Fruit fly (Drosophila melanogaster) whole organism, embryonic: ENCODE data around the gene Tsr1.
A peak's percentile ranks its signal among the peaks of the same experiment; 100 is the strongest.

Experiments
- Ada2b ChIP-seq: fragments of 200-800 bp; sonication (Bioruptor generic); IDR thresholded peaks from 2 replicates; pipeline ENCODE4 v1.3.6; 2022; ENCODE audit warnings: missing biosample characterization, missing genetic modification characterization
- CG10209 ChIP-seq: fragments of 200-800 bp; sonication (Bioruptor generic); optimal IDR thresholded peaks from 3 replicates; lab custom pipeline; 2017; ENCODE audit warnings: missing biosample characterization, mild to moderate bottlenecking, missing genetic modification characterization, missing genetic modification reagents
- CG1024 ChIP-seq: fragments of 200-800 bp; sonication (Bioruptor generic); IDR thresholded peaks from 2 replicates; pipeline ENCODE4 v1.3.6; 2022; ENCODE audit warnings: missing biosample characterization, missing genetic modification characterization
- CG11504 ChIP-seq: fragments of 200-800 bp; sonication (Bioruptor generic); optimal IDR thresholded peaks from 3 replicates; lab custom pipeline; 2019; ENCODE audit warnings: missing biosample characterization, mild to moderate bottlenecking, missing genetic modification characterization, moderate library complexity
- CG11695 ChIP-seq: fragments of 200-800 bp; sonication (Bioruptor generic); IDR thresholded peaks from 3 replicates; pipeline ENCODE4 v1.3.6; 2022; ENCODE audit warnings: missing biosample characterization, missing genetic modification characterization
- CG11696 ChIP-seq: fragments of 200-800 bp; sonication (Bioruptor generic); IDR thresholded peaks from 2 replicates; pipeline ENCODE4 v1.3.6; 2022; ENCODE audit warnings: missing biosample characterization, missing genetic modification characterization
- CG12769 ChIP-seq: fragments of 200-800 bp; sonication (Bioruptor generic); optimal IDR thresholded peaks from 2 replicates; lab custom pipeline; 2019; ENCODE audit warnings: missing biosample characterization, mild to moderate bottlenecking, missing genetic modification characterization, moderate library complexity
- CG13123 ChIP-seq: fragments of 200-800 bp; sonication (Bioruptor generic); optimal IDR thresholded peaks from 2 replicates; lab custom pipeline; 2016; ENCODE audit warnings: missing biosample characterization, missing genetic modification characterization
- CG13775 ChIP-seq: fragments of 200-800 bp; sonication (Bioruptor generic); optimal IDR thresholded peaks from 3 replicates; lab custom pipeline; 2017; ENCODE audit warnings: missing biosample characterization, mild to moderate bottlenecking, missing genetic modification characterization
- CG17385 ChIP-seq: fragments of 200-800 bp; sonication (Bioruptor generic); optimal IDR thresholded peaks from 3 replicates; lab custom pipeline; 2018; ENCODE audit warnings: missing biosample characterization, mild to moderate bottlenecking, missing genetic modification characterization
- CG2120 ChIP-seq: fragments of 200-800 bp; sonication (Bioruptor generic); optimal IDR thresholded peaks from 3 replicates; lab custom pipeline; 2016; ENCODE audit warnings: missing biosample characterization, missing genetic modification characterization
- CG30020 ChIP-seq: fragments of 200-800 bp; optimal IDR thresholded peaks from 2 replicates; lab custom pipeline; 2019; ENCODE audit warnings: missing biosample characterization, mild to moderate bottlenecking, missing genetic modification characterization, moderate library complexity
- CG34376 ChIP-seq: fragments of 200-800 bp; sonication (Bioruptor generic); optimal IDR thresholded peaks from 2 replicates; lab custom pipeline; 2018; ENCODE audit warnings: missing biosample characterization, mild to moderate bottlenecking, missing genetic modification characterization
- CG34422 ChIP-seq: fragments of 200-800 bp; sonication (Bioruptor generic); IDR thresholded peaks from 3 replicates; pipeline ENCODE4 v1.3.6; 2022; ENCODE audit warnings: missing biosample characterization, missing genetic modification characterization
- CG4328 ChIP-seq: fragments of 200-800 bp; sonication (Bioruptor generic); optimal IDR thresholded peaks from 3 replicates; lab custom pipeline; 2017; ENCODE audit warnings: missing biosample characterization, missing genetic modification reagents, missing genetic modification characterization
- CG4424 ChIP-seq: fragments of 200-800 bp; sonication (Bioruptor generic); optimal IDR thresholded peaks from 3 replicates; lab custom pipeline; 2016; ENCODE audit warnings: missing biosample characterization, missing genetic modification characterization
- CG5180 ChIP-seq: fragments of 200-800 bp; sonication (Bioruptor generic); optimal IDR thresholded peaks from 3 replicates; lab custom pipeline; 2017; ENCODE audit warnings: missing biosample characterization, missing genetic modification characterization, mild to moderate bottlenecking, moderate library complexity, missing genetic modification reagents
- CG6689 ChIP-seq: fragments of 200-800 bp; sonication (Bioruptor generic); IDR thresholded peaks from 2 replicates; pipeline ENCODE4 v1.3.6; 2022; ENCODE audit warnings: missing biosample characterization, missing genetic modification characterization
- CG6813 ChIP-seq: fragments of 200-800 bp; sonication (Bioruptor generic); optimal IDR thresholded peaks from 2 replicates; lab custom pipeline; 2017; ENCODE audit warnings: missing biosample characterization, missing genetic modification characterization, mild to moderate bottlenecking, moderate library complexity, missing genetic modification reagents
- CG8281 ChIP-seq: fragments of 200-800 bp; sonication (Bioruptor generic); optimal IDR thresholded peaks from 2 replicates; lab custom pipeline; 2018; ENCODE audit warnings: missing biosample characterization, mild to moderate bottlenecking, missing genetic modification characterization, moderate library complexity
- CG9437 ChIP-seq: fragments of 200-800 bp; sonication (Bioruptor generic); optimal IDR thresholded peaks from 2 replicates; lab custom pipeline; 2018; ENCODE audit warnings: missing biosample characterization, mild to moderate bottlenecking, missing genetic modification characterization
- CG9797 ChIP-seq: fragments of 200-800 bp; sonication (Bioruptor generic); optimal IDR thresholded peaks from 3 replicates; lab custom pipeline; 2018; ENCODE audit warnings: missing biosample characterization, mild to moderate bottlenecking, missing genetic modification characterization
- CrebB ChIP-seq: fragments of 200-800 bp; sonication (Bioruptor generic); optimal IDR thresholded peaks from 3 replicates; lab custom pipeline; 2018; ENCODE audit warnings: missing biosample characterization, mild to moderate bottlenecking, missing genetic modification characterization
- Dek ChIP-seq: fragments of 200-800 bp; sonication (Bioruptor generic); optimal IDR thresholded peaks from 3 replicates; lab custom pipeline; 2019; ENCODE audit warnings: missing biosample characterization, mild to moderate bottlenecking, missing genetic modification characterization, moderate library complexity
- E2f2 ChIP-seq: fragments of 200-800 bp; sonication (Bioruptor generic); IDR thresholded peaks from 2 replicates; pipeline ENCODE4 v1.3.6; 2022; ENCODE audit warnings: missing biosample characterization, missing genetic modification characterization
- Elba2 ChIP-seq: fragments of 200-800 bp; sonication (Bioruptor generic); optimal IDR thresholded peaks from 3 replicates; lab custom pipeline; 2016; ENCODE audit warnings: missing biosample characterization, missing genetic modification characterization
- Fer3 ChIP-seq: fragments of 200-800 bp; sonication (Bioruptor generic); optimal IDR thresholded peaks from 2 replicates; lab custom pipeline; 2018; ENCODE audit warnings: missing biosample characterization, mild to moderate bottlenecking, missing genetic modification characterization, moderate library complexity
- HLH3B ChIP-seq: fragments of 200-800 bp; sonication (Bioruptor generic); IDR thresholded peaks from 2 replicates; pipeline ENCODE4 v1.3.6; 2022; ENCODE audit warnings: missing biosample characterization, missing genetic modification characterization
- Hmr ChIP-seq: fragments of 200-800 bp; sonication (Bioruptor generic); optimal IDR thresholded peaks from 3 replicates; lab custom pipeline; 2017; ENCODE audit warnings: mild to moderate bottlenecking, missing biosample characterization, missing genetic modification reagents, missing genetic modification characterization
- Hr39 ChIP-seq: fragments of >200 bp; optimal IDR thresholded peaks from 2 replicates; lab custom pipeline; 2017
- Lpt ChIP-seq: fragments of >200 bp; optimal IDR thresholded peaks from 2 replicates; lab custom pipeline; 2018; ENCODE audit warnings: missing biosample characterization, missing genetic modification characterization
- NC2α ChIP-seq: fragments of 200-800 bp; sonication (Bioruptor generic); optimal IDR thresholded peaks from 2 replicates; lab custom pipeline; 2016; ENCODE audit warnings: missing biosample characterization, missing genetic modification characterization
- Oli ChIP-seq: fragments of 200-800 bp; sonication (Bioruptor generic); optimal IDR thresholded peaks from 2 replicates; lab custom pipeline; 2018; ENCODE audit warnings: missing biosample characterization, mild to moderate bottlenecking, missing genetic modification characterization, moderate library complexity
- Ptx1 ChIP-seq: fragments of 200-800 bp; sonication (Bioruptor generic); IDR thresholded peaks from 2 replicates; pipeline ENCODE4 v1.3.6; 2022; ENCODE audit warnings: missing biosample characterization, missing genetic modification characterization
- Side ChIP-seq: fragments of 200-800 bp; sonication (Bioruptor generic); optimal IDR thresholded peaks from 2 replicates; lab custom pipeline; 2016; ENCODE audit warnings: missing biosample characterization, missing genetic modification characterization
- Sox102F ChIP-seq: fragments of 200-800 bp; sonication (Bioruptor generic); optimal IDR thresholded peaks from 2 replicates; lab custom pipeline; 2018; ENCODE audit warnings: missing biosample characterization, mild to moderate bottlenecking, missing genetic modification characterization, moderate library complexity
- chm ChIP-seq: fragments of 200-800 bp; sonication (Bioruptor generic); IDR thresholded peaks from 2 replicates; pipeline ENCODE4 v1.3.6; 2022; ENCODE audit warnings: missing biosample characterization, missing genetic modification characterization
- dpn ChIP-seq, 2 experiments: fragments of 200-800 bp; sonication (Bioruptor generic); optimal IDR thresholded peaks; 3 replicates each; lab custom pipeline; 2016; ENCODE audit warnings: missing biosample characterization in 2 of 2, missing genetic modification characterization in 2 of 2
- esg ChIP-seq: fragments of 200-800 bp; sonication (Bioruptor generic); conservative IDR thresholded peaks from 2 replicates; pipeline ENCODE4 v1.3.6; 2022; ENCODE audit warnings: missing biosample characterization, missing genetic modification characterization
- grau ChIP-seq: fragments of 200-800 bp; optimal IDR thresholded peaks from 3 replicates; lab custom pipeline; 2019; ENCODE audit warnings: missing biosample characterization, mild to moderate bottlenecking, missing genetic modification characterization, moderate library complexity
- gsb-n ChIP-seq: fragments of 200-800 bp; sonication (Bioruptor generic); optimal IDR thresholded peaks from 3 replicates; lab custom pipeline; 2018; ENCODE audit warnings: missing biosample characterization, mild to moderate bottlenecking, missing genetic modification characterization
- ham ChIP-seq: fragments of 200-800 bp; sonication (Bioruptor generic); IDR thresholded peaks from 2 replicates; pipeline ENCODE4 v1.3.6; 2022; ENCODE audit warnings: missing biosample characterization, missing genetic modification characterization
- inv ChIP-seq: fragments of 200-800 bp; sonication (Bioruptor generic); IDR thresholded peaks from 2 replicates; pipeline ENCODE4 v1.3.6; 2022; ENCODE audit warnings: missing biosample characterization, missing genetic modification characterization; ENCODE audit not compliant: partially characterized antibody
- knrl ChIP-seq: fragments of 200-800 bp; sonication (Bioruptor generic); IDR thresholded peaks from 3 replicates; pipeline ENCODE4 v1.3.6; 2022; ENCODE audit warnings: missing biosample characterization, missing genetic modification characterization; ENCODE audit not compliant: partially characterized antibody
- odd ChIP-seq: fragments of 200-800 bp; sonication (Bioruptor generic); optimal IDR thresholded peaks from 2 replicates; lab custom pipeline; 2017; ENCODE audit warnings: missing biosample characterization, mild to moderate bottlenecking, missing genetic modification characterization
- p53 ChIP-seq: fragments of 200-800 bp; sonication (Bioruptor generic); optimal IDR thresholded peaks from 2 replicates; lab custom pipeline; 2016; ENCODE audit warnings: missing biosample characterization, missing genetic modification characterization
- prd ChIP-seq, 3 experiments: fragments of >200 bp in 2 of 3; fragments of 200-800 bp in 1 of 3; sonication (Bioruptor generic) in 1 of 3; optimal IDR thresholded peaks in 2 of 3; IDR thresholded peaks in 1 of 3; 2 replicates in 2 of 3; 3 replicates in 1 of 3; pipeline versions ENCODE4 v1.3.6 to Lab custom; 2017 to 2022; ENCODE audit warnings: missing biosample characterization in 1 of 3, missing genetic modification characterization in 1 of 3
- stwl ChIP-seq: fragments of 200-800 bp; sonication (Bioruptor generic); optimal IDR thresholded peaks from 3 replicates; lab custom pipeline; 2018; ENCODE audit warnings: missing biosample characterization, mild to moderate bottlenecking, missing genetic modification characterization, moderate library complexity
- toy ChIP-seq: fragments of 200-800 bp; sonication (Bioruptor generic); IDR thresholded peaks from 2 replicates; pipeline ENCODE4 v1.3.6; 2022; ENCODE audit warnings: missing biosample characterization, missing genetic modification characterization

Gene Tsr1

DNA sequence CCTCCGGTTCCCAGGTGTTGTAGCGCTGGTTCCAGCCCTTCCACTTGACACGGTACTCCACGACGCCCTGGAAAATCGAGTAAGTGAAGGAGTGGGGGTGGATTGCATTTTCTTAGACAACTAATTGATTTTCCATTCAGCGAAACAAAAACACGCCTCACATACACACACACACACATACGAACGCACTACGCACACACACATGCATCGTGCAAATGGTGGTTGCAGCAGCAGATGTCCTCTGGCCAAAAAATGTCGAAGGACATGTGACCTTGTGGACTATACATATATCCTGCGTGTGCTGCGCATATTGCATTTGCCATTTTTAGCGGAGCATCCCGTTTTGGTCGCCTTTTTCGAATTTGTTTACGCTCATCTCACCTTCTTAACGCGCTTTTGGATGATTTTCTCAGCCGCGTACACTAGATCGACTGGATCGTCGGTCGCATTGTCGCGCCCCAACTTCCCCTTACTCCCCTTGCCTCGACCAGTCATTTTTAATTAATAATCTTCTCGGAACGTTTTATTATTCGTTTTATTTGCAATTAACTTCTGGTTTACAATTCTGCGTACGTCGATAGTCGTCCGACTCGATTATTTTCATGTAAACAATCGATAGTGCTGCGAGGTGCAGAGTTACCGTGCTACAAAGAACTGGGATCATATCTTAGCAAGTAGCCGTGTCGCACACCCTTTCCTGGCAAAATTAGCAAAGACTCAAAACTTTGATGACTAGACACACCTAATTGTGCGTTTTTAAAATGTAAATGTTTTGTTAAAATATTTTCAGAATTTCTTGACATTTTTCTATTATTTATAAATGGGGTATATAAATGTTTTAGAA, 17.4 kb upstream of the Tsr1 start, which contains the start of gene Pc (continued):
- TF ChIP-seq CG9437 (GFP tag; lab: Kevin White, UChicago) (no peak), Fer3 (no peak), CG4328 (GFP tag; lab: Kevin White, UChicago) (no peak), Lpt (GFP tag; lab: Kevin White, UChicago) (no peak), odd (GFP tag; lab: Kevin White, UChicago) (no peak), CG13775 (GFP tag; lab: Kevin White, UChicago) (no peak), CG4424 (GFP tag; lab: Kevin White, UChicago) (no peak), CG8281 (tag; lab: Kevin White, UChicago) (no peak), Elba2 (GFP tag; lab: Kevin White, UChicago) (no peak), CG30020 (tag; lab: Kevin White, UChicago) (peak; percentile 82), E2f2 (GFP tag; lab: Robert Waterston, UW) (peak; percentile 64), Sox102F (GFP tag; lab: Kevin White, UChicago) (no peak), CG6813 (GFP tag; lab: Kevin White, UChicago) (no peak), CG11504 (peak; percentile 56), CG13123 (GFP tag; lab: Kevin White, UChicago) (no peak), CG12769 (tag; lab: Kevin White, UChicago) (peak; percentile 35), HLH3B (GFP tag; lab: Robert Waterston, UW) (no peak), ham (GFP tag; lab: Robert Waterston, UW) (no peak), p53 (GFP tag; lab: Kevin White, UChicago) (peak; percentile 59), NC2α (GFP tag; lab: Kevin White, UChicago) (no peak), prd (optimal IDR thresholded peaks at IDR 0.05; lab: Kevin White, UChicago) (no peak), prd (GFP tag; IDR thresholded peaks at IDR 0.05; lab: Robert Waterston, UW) (no peak), CG10209 (GFP tag; lab: Kevin White, UChicago) (no peak), gsb-n (tag; lab: Kevin White, UChicago) (peak; percentile 23), CG2120 (peak; percentile 39), Ada2b (GFP tag; lab: Robert Waterston, UW) (no peak), CrebB (tag; lab: Kevin White, UChicago) (no peak), CG11695 (no peak), Side (GFP tag; lab: Kevin White, UChicago) (no peak), CG1024 (GFP tag; lab: Robert Waterston, UW) (no peak), Oli (tag; lab: Kevin White, UChicago) (no peak), CG9797 (GFP tag; lab: Kevin White, UChicago) (peak; percentile 88), Dek (tag; lab: Kevin White, UChicago) (peak; percentile 39), knrl (GFP tag; lab: Robert Waterston, UW) (peak; percentile 89), grau (tag; lab: Kevin White, UChicago) (peak; percentile 17), toy (GFP tag; lab: Robert Waterston, UW) (no peak), dpn (GFP tag; optimal IDR thresholded peaks at IDR 0.05; lab: Kevin White, UChicago) (peak; percentile 11 to 16), CG17385 (GFP tag; lab: Kevin White, UChicago) (no peak), CG11696 (GFP tag; lab: Robert Waterston, UW) (no peak), Ptx1 (no peak), inv (GFP tag; lab: Robert Waterston, UW) (peak; percentile 83), stwl (tag; lab: Kevin White, UChicago) (peak; percentile 89), CG34422 (GFP tag; lab: Robert Waterston, UW) (peak; percentile 51; the same call in 1 of the 3 replicates), esg (no peak), Hmr (peak; percentile 57), chm (no peak), CG6689 (GFP tag; lab: Robert Waterston, UW) (no peak), CG34376 (GFP tag; lab: Kevin White, UChicago) (no peak), CG5180 (GFP tag; lab: Kevin White, UChicago) (no peak), Hr39 (lab: Kevin White, UChicago) (no peak)
